Worm (Caenorhabditis elegans) whole organism, L1 larva: ENCODE data around the gene T27A8.3.

Source experiments
- elt-2 ChIP-seq: sonication (generic microtip); optimal IDR thresholded peaks from 2 replicates; lab custom pipeline; 2016; ENCODE audit warnings: missing genetic modification characterization, mild to moderate bottlenecking, inconsistent platforms, missing compliant biosample characterization, missing genetic modification reagents
- fos-1 ChIP-seq: fragments of 150-350 bp; optimal IDR thresholded peaks from 2 replicates; lab custom pipeline; 2014; ENCODE audit warnings: missing biosample characterization, missing genetic modification characterization
- lin-13 ChIP-seq: fragments of 150-350 bp; optimal IDR thresholded peaks from 2 replicates; lab custom pipeline; 2014; ENCODE audit warnings: missing biosample characterization, missing genetic modification reagents, missing genetic modification characterization
- lin-14 ChIP-seq: fragments of 200-800 bp; sonication (Bioruptor generic); optimal IDR thresholded peaks from 2 replicates; lab custom pipeline; 2018; ENCODE audit warnings: mild to moderate bottlenecking, missing genetic modification characterization, moderate library complexity, missing compliant biosample characterization
- lin-39 ChIP-seq: fragments of 150-350 bp; optimal IDR thresholded peaks from 2 replicates; lab custom pipeline; 2014; ENCODE audit warnings: missing biosample characterization, missing genetic modification reagents, missing genetic modification characterization
- lsy-2 ChIP-seq, 2 experiments: fragments of 150-350 bp; optimal IDR thresholded peaks; 2 replicates each; lab custom pipeline; 2014; ENCODE audit warnings: missing biosample characterization in 2 of 2, missing genetic modification characterization in 2 of 2
- rnt-1 ChIP-seq: sonication (generic microtip); optimal IDR thresholded peaks from 2 replicates; lab custom pipeline; 2016; ENCODE audit warnings: mild to moderate bottlenecking, missing genetic modification characterization, moderate library complexity, missing compliant biosample characterization
- snpc-4 ChIP-seq: fragments of 150-350 bp; optimal IDR thresholded peaks from 2 replicates; lab custom pipeline; 2014; ENCODE audit warnings: missing biosample characterization, missing genetic modification characterization
- snu-23 ChIP-seq: sonication (generic microtip); optimal IDR thresholded peaks from 2 replicates; lab custom pipeline; 2016; ENCODE audit warnings: missing genetic modification characterization, missing compliant biosample characterization

DNA sequence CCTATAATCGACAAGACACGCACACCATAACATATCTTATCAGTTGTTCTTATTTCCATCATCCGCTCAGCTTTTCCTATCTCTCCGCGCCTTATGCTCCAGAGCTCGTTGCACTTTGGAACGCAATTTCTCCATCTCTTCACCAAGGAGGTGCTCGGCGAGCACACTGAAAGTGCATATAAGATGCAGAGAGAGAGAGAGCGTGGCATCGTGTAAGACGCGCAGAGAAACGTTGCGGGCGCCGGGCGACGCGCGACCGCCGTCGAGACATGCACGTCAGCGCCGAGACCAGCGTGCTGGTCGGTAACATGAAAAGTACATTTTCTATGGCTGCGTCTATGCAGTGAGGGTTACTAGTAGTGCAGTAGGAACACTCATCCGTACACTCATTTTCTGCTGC, 37.9 kb upstream of the T27A8.3 start:
- peak; percentile 71 for TF ChIP-seq snu-23
- peak; percentile 0 to 62 for TF ChIP-seq lsy-2 (tag; optimal IDR thresholded peaks at IDR 0.05; lab: Kevin White, UChicago)
- TF ChIP-seq snpc-4 = peak; percentile 64
- peak; percentile 72 for TF ChIP-seq rnt-1 (tag; lab: Kevin White, UChicago)
- TF ChIP-seq fos-1 = no peak
- TF ChIP-seq elt-2 (tag; lab: Kevin White, UChicago) = peak; percentile 73
- no peak for TF ChIP-seq lin-13 (GFP tag; lab: Kevin White, UChicago)
- no peak for TF ChIP-seq lin-39 (tag; lab: Kevin White, UChicago)
- TF ChIP-seq lin-14 = peak; percentile 92
